Worm (Caenorhabditis elegans): ENCODE data around the gene F21C10.1.

Gene F21C10.1

ce11 chrV:9173789-9174188 is 41.6 kb downstream of the F21C10.1 start, which contains the start of gene pqn-16:
Gene pqn-16, plus strand, starts transcription at chrV:9174089.
- TF ChIP-seq cog-1 (tag; optimal IDR thresholded peaks at IDR 0.05) = no peak
- TF ChIP-seq flt-1 (GFP tag; IDR thresholded peaks at IDR 0.05) = no peak
- TF ChIP-seq med-1 (GFP tag; optimal IDR thresholded peaks at IDR 0.05; ENCODE audit: insufficient read depth) = no peak
- TF ChIP-seq ref-1 (GFP tag; conservative IDR thresholded peaks at IDR 0.05) = no peak
- no peak for TF ChIP-seq ztf-23 (GFP tag; IDR thresholded peaks at IDR 0.05)
- TF ChIP-seq ztf-29 (GFP tag; IDR thresholded peaks at IDR 0.05) = no peak
- no peak for TF ChIP-seq klf-2 (GFP tag; conservative IDR thresholded peaks at IDR 0.05)
- TF ChIP-seq T22C8.4 (GFP tag; IDR thresholded peaks at IDR 0.05) = no peak
- no peak for TF ChIP-seq tab-1 (GFP tag; IDR thresholded peaks at IDR 0.05)

ce11 chrV:9175218-9175837 is 43.2 kb downstream of the F21C10.1 start, which contains the start of gene spas-1:
Gene spas-1, plus strand, starts transcription at chrV:9175789.
- TF ChIP-seq tab-1 (GFP tag; IDR thresholded peaks at IDR 0.05) = peak; percentile 78
- TF ChIP-seq ref-1 (GFP tag; conservative IDR thresholded peaks at IDR 0.05) = no peak
- no peak; the same call in 1 of the 2 replicates for TF ChIP-seq flt-1 (GFP tag; IDR thresholded peaks at IDR 0.05)
- peak; percentile 78 for TF ChIP-seq T22C8.4 (GFP tag; IDR thresholded peaks at IDR 0.05)
- peak; percentile 68 for TF ChIP-seq cog-1 (tag; optimal IDR thresholded peaks at IDR 0.05)
- TF ChIP-seq ztf-29 (GFP tag; IDR thresholded peaks at IDR 0.05) = no peak
- TF ChIP-seq ztf-23 (GFP tag; IDR thresholded peaks at IDR 0.05) = peak; percentile 72; the same call in 1 of the 2 replicates
- TF ChIP-seq klf-2 (GFP tag; conservative IDR thresholded peaks at IDR 0.05) = no peak
- peak; percentile 6 for TF ChIP-seq med-1 (GFP tag; optimal IDR thresholded peaks at IDR 0.05; ENCODE audit: insufficient read depth)

- TF ChIP-seq ztf-29 (GFP tag; IDR thresholded peaks at IDR 0.05) = no peak
- TF ChIP-seq tab-1 (GFP tag; IDR thresholded peaks at IDR 0.05) = no peak
- no peak for TF ChIP-seq flt-1 (GFP tag; IDR thresholded peaks at IDR 0.05)
- no peak for TF ChIP-seq klf-2 (GFP tag; conservative IDR thresholded peaks at IDR 0.05)
- TF ChIP-seq ztf-23 (GFP tag; IDR thresholded peaks at IDR 0.05) = no peak
- no peak for TF ChIP-seq T22C8.4 (GFP tag; IDR thresholded peaks at IDR 0.05)
- TF ChIP-seq med-1 (GFP tag; optimal IDR thresholded peaks at IDR 0.05; ENCODE audit: insufficient read depth) = no peak
- no peak for TF ChIP-seq ref-1 (GFP tag; conservative IDR thresholded peaks at IDR 0.05)
Observed at ce11 chrV:9181669-9182250, 49.6 kb downstream of the F21C10.1 start, which contains the start of gene ptr-1. Gene ptr-1, minus strand, starts transcription at chrV:9181719.
